Worm (Caenorhabditis elegans): ENCODE results near the gene C08B6.8.

DNA sequence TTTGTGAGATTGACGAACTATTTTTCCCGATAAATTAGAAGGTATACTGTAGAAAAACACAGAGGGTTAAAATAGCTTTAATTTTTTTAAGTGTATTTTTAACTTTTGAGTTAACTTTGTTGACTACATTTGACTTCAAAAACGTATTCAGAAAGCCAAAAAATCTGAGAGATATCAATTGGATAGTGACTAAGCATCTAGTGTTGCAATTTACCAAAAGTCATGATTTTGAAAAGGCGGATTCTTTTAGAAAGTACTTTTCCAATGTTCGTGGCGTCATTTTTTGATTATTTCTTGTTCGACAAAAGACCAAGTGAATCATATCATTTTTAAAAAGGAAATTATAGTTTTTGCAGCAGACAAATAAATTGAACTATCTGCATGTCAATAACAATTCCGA lies 34.4 kb downstream of the C08B6.8 start:
- TF ChIP-seq ama-1 (optimal IDR thresholded peaks at IDR 0.05) (no peak), aha-1 (tag) (no peak)

Measured in whole organism, L4 larva.